Fruit fly (Drosophila melanogaster) whole organism, embryonic: ENCODE data around the gene CG15818.

Experiments
- Atf6 ChIP-seq: fragments of 200-800 bp; sonication (Bioruptor generic); IDR thresholded peaks from 2 replicates; pipeline ENCODE4 v1.3.6; 2022; ENCODE audit warnings: missing biosample characterization, missing genetic modification characterization
- CG10274 ChIP-seq: fragments of 200-800 bp; sonication (Bioruptor generic); optimal IDR thresholded peaks from 3 replicates; lab custom pipeline; 2017; ENCODE audit warnings: missing biosample characterization, mild to moderate bottlenecking, missing genetic modification characterization
- CG10654 ChIP-seq: fragments of 200-800 bp; sonication (Bioruptor generic); optimal IDR thresholded peaks from 2 replicates; lab custom pipeline; 2016; ENCODE audit warnings: missing biosample characterization, missing genetic modification characterization
- CG11085 ChIP-seq: fragments of 200-800 bp; sonication (Bioruptor generic); IDR thresholded peaks from 2 replicates; pipeline ENCODE4 v1.3.6; 2022; ENCODE audit warnings: missing biosample characterization, missing genetic modification characterization
- CG12155 ChIP-seq: fragments of 200-800 bp; sonication (Bioruptor generic); optimal IDR thresholded peaks from 3 replicates; lab custom pipeline; 2016; ENCODE audit warnings: missing biosample characterization, missing genetic modification characterization
- CG13296 ChIP-seq: fragments of 200-800 bp; sonication (Bioruptor generic); optimal IDR thresholded peaks from 3 replicates; lab custom pipeline; 2018; ENCODE audit warnings: missing biosample characterization, mild to moderate bottlenecking, missing genetic modification characterization
- CG14667 ChIP-seq: fragments of 200-800 bp; sonication (Bioruptor generic); IDR thresholded peaks from 2 replicates; pipeline ENCODE4 v1.3.6; 2022; ENCODE audit warnings: missing biosample characterization, missing genetic modification characterization
- CG14710 ChIP-seq: fragments of 200-800 bp; sonication (Bioruptor generic); optimal IDR thresholded peaks from 3 replicates; lab custom pipeline; 2019; ENCODE audit warnings: missing biosample characterization, mild to moderate bottlenecking, missing genetic modification characterization, moderate library complexity
- CG14965 ChIP-seq: fragments of 200-800 bp; sonication (Bioruptor generic); optimal IDR thresholded peaks from 2 replicates; lab custom pipeline; 2016; ENCODE audit warnings: missing biosample characterization, missing genetic modification characterization, borderline replicate concordance
- CG16813 ChIP-seq: fragments of 200-800 bp; sonication (Bioruptor generic); IDR thresholded peaks from 3 replicates; pipeline ENCODE4 v1.3.6; 2022; ENCODE audit warnings: missing biosample characterization, missing genetic modification characterization; ENCODE audit not compliant: partially characterized antibody
- CG1832 ChIP-seq: fragments of 200-800 bp; sonication (Bioruptor generic); optimal IDR thresholded peaks from 2 replicates; lab custom pipeline; 2017; ENCODE audit warnings: missing biosample characterization, mild to moderate bottlenecking, missing genetic modification characterization, inconsistent platforms
- CG3838 ChIP-seq: fragments of 200-800 bp; sonication (Bioruptor generic); optimal IDR thresholded peaks from 3 replicates; lab custom pipeline; 2016; ENCODE audit warnings: missing biosample characterization, missing genetic modification characterization
- CG4360 ChIP-seq: fragments of 200-800 bp; sonication (Bioruptor generic); IDR thresholded peaks from 2 replicates; pipeline ENCODE4 v1.3.6; 2022; ENCODE audit warnings: missing biosample characterization, missing genetic modification characterization
- CG4854 ChIP-seq: fragments of 200-800 bp; sonication (Bioruptor generic); optimal IDR thresholded peaks from 2 replicates; lab custom pipeline; 2016; ENCODE audit warnings: missing biosample characterization, missing genetic modification characterization, inconsistent platforms
- CG6854 ChIP-seq: fragments of 200-800 bp; sonication (Bioruptor generic); optimal IDR thresholded peaks from 3 replicates; lab custom pipeline; 2017; ENCODE audit warnings: missing biosample characterization, mild to moderate bottlenecking, missing genetic modification characterization
- CG8290 ChIP-seq, 3 experiments: fragments of 200-800 bp; sonication (Bioruptor generic); optimal IDR thresholded peaks; 2 replicates each; lab custom pipeline; 2016 to 2019; ENCODE audit warnings: missing biosample characterization in 3 of 3, missing genetic modification characterization in 3 of 3, mild to moderate bottlenecking in 2 of 3, moderate library complexity in 1 of 3
- CrebB ChIP-seq: fragments of 200-800 bp; sonication (Bioruptor generic); optimal IDR thresholded peaks from 3 replicates; lab custom pipeline; 2018; ENCODE audit warnings: missing biosample characterization, mild to moderate bottlenecking, missing genetic modification characterization
- Dek ChIP-seq: fragments of 200-800 bp; sonication (Bioruptor generic); optimal IDR thresholded peaks from 3 replicates; lab custom pipeline; 2019; ENCODE audit warnings: missing biosample characterization, mild to moderate bottlenecking, missing genetic modification characterization, moderate library complexity
- HLH54F ChIP-seq: fragments of 200-800 bp; sonication (Bioruptor generic); optimal IDR thresholded peaks from 3 replicates; lab custom pipeline; 2016; ENCODE audit warnings: missing biosample characterization, missing genetic modification characterization
- Hr3 ChIP-seq: fragments of 200-800 bp; sonication (Bioruptor generic); optimal IDR thresholded peaks from 3 replicates; lab custom pipeline; 2016; ENCODE audit warnings: missing biosample characterization, missing genetic modification characterization
- Hr78 ChIP-seq, 2 experiments: fragments of 200-800 bp in 1 of 2; fragments of >200 bp in 1 of 2; sonication (Bioruptor generic) in 1 of 2; optimal IDR thresholded peaks; 2 replicates each; lab custom pipeline; 2017 to 2019; ENCODE audit warnings: missing biosample characterization in 2 of 2, missing genetic modification characterization in 2 of 2, mild to moderate bottlenecking in 1 of 2, moderate library complexity in 1 of 2
- Jarid2 ChIP-seq: fragments of 200-800 bp; sonication (Bioruptor generic); optimal IDR thresholded peaks from 3 replicates; lab custom pipeline; 2017; ENCODE audit warnings: mild to moderate bottlenecking, missing biosample characterization, missing genetic modification reagents, missing genetic modification characterization
- Lpt ChIP-seq: fragments of >200 bp; optimal IDR thresholded peaks from 2 replicates; lab custom pipeline; 2018; ENCODE audit warnings: missing biosample characterization, missing genetic modification characterization
- Meics ChIP-seq: fragments of 200-800 bp; sonication (Bioruptor generic); optimal IDR thresholded peaks from 2 replicates; lab custom pipeline; 2017; ENCODE audit warnings: missing biosample characterization, mild to moderate bottlenecking, missing genetic modification characterization
- NC2α ChIP-seq: fragments of 200-800 bp; sonication (Bioruptor generic); optimal IDR thresholded peaks from 2 replicates; lab custom pipeline; 2016; ENCODE audit warnings: missing biosample characterization, missing genetic modification characterization
- NK7.1 ChIP-seq: fragments of 200-800 bp; sonication (Bioruptor generic); optimal IDR thresholded peaks from 3 replicates; lab custom pipeline; 2016; ENCODE audit warnings: missing biosample characterization, missing genetic modification characterization
- NfI ChIP-seq: fragments of 200-800 bp; sonication (Bioruptor generic); optimal IDR thresholded peaks from 3 replicates; lab custom pipeline; 2018; ENCODE audit warnings: missing biosample characterization, mild to moderate bottlenecking, missing genetic modification characterization, moderate library complexity
- Usf ChIP-seq: fragments of 200-800 bp; sonication (Bioruptor generic); optimal IDR thresholded peaks from 2 replicates; lab custom pipeline; 2017; ENCODE audit warnings: missing genotype, missing biosample characterization, missing genetic modification characterization
- Xbp1 ChIP-seq: fragments of 200-800 bp; sonication (Bioruptor generic); optimal IDR thresholded peaks from 3 replicates; lab custom pipeline; 2016; ENCODE audit warnings: missing biosample characterization, mild to moderate bottlenecking, missing genetic modification characterization
- Xrp1 ChIP-seq: fragments of 200-800 bp; sonication (Bioruptor generic); IDR thresholded peaks from 2 replicates; pipeline ENCODE4 v1.3.6; 2022; ENCODE audit warnings: missing biosample characterization, missing genetic modification characterization
- ase ChIP-seq: fragments of 200-800 bp; sonication (Bioruptor generic); IDR thresholded peaks from 3 replicates; pipeline ENCODE4 v1.3.6; 2022; ENCODE audit warnings: missing biosample characterization, missing genetic modification characterization
- az2 ChIP-seq: fragments of 200-800 bp; sonication (Bioruptor generic); optimal IDR thresholded peaks from 3 replicates; lab custom pipeline; 2016; ENCODE audit warnings: missing biosample characterization, missing genetic modification characterization
- btn ChIP-seq: fragments of 200-800 bp; sonication (Bioruptor generic); optimal IDR thresholded peaks from 2 replicates; lab custom pipeline; 2016; ENCODE audit warnings: missing biosample characterization, missing genetic modification characterization
- cg ChIP-seq: fragments of 200-800 bp; sonication (Bioruptor generic); optimal IDR thresholded peaks from 3 replicates; lab custom pipeline; 2019; ENCODE audit warnings: missing biosample characterization, mild to moderate bottlenecking, missing genetic modification characterization, moderate library complexity
- eyg ChIP-seq: fragments of 200-800 bp; sonication (Bioruptor generic); optimal IDR thresholded peaks from 3 replicates; lab custom pipeline; 2016; ENCODE audit warnings: missing biosample characterization, missing genetic modification characterization
- ftz-f1 ChIP-seq: fragments of 200-800 bp; sonication (Bioruptor generic); optimal IDR thresholded peaks from 2 replicates; lab custom pipeline; 2016; ENCODE audit warnings: missing biosample characterization, missing genetic modification characterization
- gfzf ChIP-seq: fragments of 200-800 bp; sonication (Bioruptor generic); optimal IDR thresholded peaks from 2 replicates; lab custom pipeline; 2016; ENCODE audit warnings: missing biosample characterization, mild to moderate bottlenecking, missing genetic modification characterization, moderate library complexity
- gsb ChIP-seq: fragments of 200-800 bp; sonication (Bioruptor generic); IDR thresholded peaks from 2 replicates; pipeline ENCODE4 v1.3.6; 2022; ENCODE audit warnings: missing biosample characterization, missing genetic modification characterization
- mirr ChIP-seq: fragments of 200-800 bp; sonication (Bioruptor generic); optimal IDR thresholded peaks from 3 replicates; lab custom pipeline; 2018; ENCODE audit warnings: missing biosample characterization, mild to moderate bottlenecking, missing genetic modification characterization
- nerfin-2 ChIP-seq: fragments of 200-800 bp; sonication (Bioruptor generic); IDR thresholded peaks from 2 replicates; pipeline ENCODE4 v1.3.6; 2022; ENCODE audit warnings: missing biosample characterization, missing genetic modification characterization; ENCODE audit not compliant: partially characterized antibody
- nmo ChIP-seq: fragments of 200-800 bp; sonication (Bioruptor generic); optimal IDR thresholded peaks from 2 replicates; lab custom pipeline; 2018; ENCODE audit warnings: missing biosample characterization, mild to moderate bottlenecking, missing genetic modification characterization, moderate library complexity
- otp ChIP-seq: fragments of 200-800 bp; sonication (Bioruptor generic); IDR thresholded peaks from 3 replicates; pipeline ENCODE4, ENCODE4 v1.3.6; 2022; ENCODE audit warnings: missing biosample characterization, missing genetic modification characterization
- pita ChIP-seq: fragments of 200-800 bp; sonication (Bioruptor generic); optimal IDR thresholded peaks from 2 replicates; lab custom pipeline; 2017; ENCODE audit warnings: missing biosample characterization, mild to moderate bottlenecking, missing genetic modification characterization
- row ChIP-seq: fragments of 200-800 bp; sonication (Bioruptor generic); IDR thresholded peaks from 3 replicates; pipeline ENCODE4 v1.3.6; 2022; ENCODE audit warnings: missing biosample characterization, missing genetic modification characterization
- sens ChIP-seq: fragments of 200-800 bp; sonication (Bioruptor generic); peaks from one replicate; lab custom pipeline; 2016; ENCODE audit warnings: missing biosample characterization, missing genetic modification characterization
- sna ChIP-seq: fragments of 200-800 bp; sonication (Bioruptor generic); IDR thresholded peaks from 2 replicates; pipeline ENCODE4 v1.3.6; 2022; ENCODE audit warnings: missing biosample characterization, missing genetic modification characterization; ENCODE audit not compliant: partially characterized antibody
- twi ChIP-seq: fragments of 200-800 bp; optimal IDR thresholded peaks from 2 replicates; lab custom pipeline; 2019; ENCODE audit warnings: missing biosample characterization, mild to moderate bottlenecking, missing genetic modification characterization, moderate library complexity
- unc-4 ChIP-seq: fragments of 200-800 bp; sonication (Bioruptor generic); IDR thresholded peaks from 2 replicates; pipeline ENCODE4 v1.3.6; 2022; ENCODE audit warnings: missing biosample characterization, missing genetic modification characterization; ENCODE audit not compliant: partially characterized antibody
- zfh1 ChIP-seq: fragments of 200-800 bp; sonication (Bioruptor generic); IDR thresholded peaks from 3 replicates; pipeline ENCODE4 v1.3.6; 2022; ENCODE audit warnings: missing biosample characterization, missing genetic modification characterization

Gene CG15818

DNA sequence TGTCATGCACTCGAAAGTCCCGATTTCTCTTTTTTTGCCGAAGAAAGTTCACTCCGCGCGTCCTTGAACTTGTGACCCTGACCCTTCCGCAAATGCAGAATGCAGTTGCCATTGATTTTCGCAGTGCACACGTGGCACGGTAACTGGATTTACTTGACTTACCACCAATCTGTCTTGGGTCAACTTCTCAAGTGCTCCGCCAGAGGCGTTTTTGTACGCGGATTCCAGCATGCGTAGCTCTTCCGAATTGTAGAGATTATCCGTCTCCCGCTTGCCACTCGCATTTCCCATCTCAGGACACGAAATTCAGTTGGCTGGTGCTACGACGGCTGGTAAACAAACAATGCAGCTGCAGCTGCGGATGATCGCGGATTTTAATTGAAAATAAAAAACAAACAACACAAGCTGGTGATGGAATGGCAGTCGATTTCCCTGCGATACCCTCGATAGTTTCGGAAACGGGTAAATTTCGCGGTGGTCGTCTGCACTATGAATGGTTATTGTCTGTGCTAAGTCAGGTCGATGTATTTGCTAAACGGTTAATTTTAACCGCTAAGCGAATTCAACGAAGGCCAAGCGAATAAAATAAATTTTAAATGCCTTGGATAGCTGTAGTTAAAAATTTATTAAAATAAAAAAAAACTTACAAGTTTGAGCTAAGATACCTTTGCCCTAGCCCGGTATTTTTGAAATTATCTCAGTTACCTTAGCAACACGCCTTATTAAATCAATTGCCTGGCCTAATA, 22.7 kb upstream of the CG15818 start, which contains the start of the genes CG5149 and gudu (continued):
- TF ChIP-seq eyg (GFP tag; lab: Kevin White, UChicago) (peak; percentile 5), unc-4 (GFP tag; lab: Robert Waterston, UW) (peak; percentile 88), nerfin-2 (peak; percentile 77), CG14965 (no peak), Meics (GFP tag; lab: Kevin White, UChicago) (no peak), NC2α (no peak), Xrp1 (peak; percentile 28; the same call in 1 of the 2 replicates), NK7.1 (GFP tag; lab: Kevin White, UChicago) (no peak), CG14667 (GFP tag; lab: Robert Waterston, UW) (no peak), CG12155 (no peak), CG10274 (GFP tag; lab: Kevin White, UChicago) (no peak), gfzf (GFP tag; lab: Kevin White, UChicago) (peak; percentile 49), az2 (GFP tag; lab: Kevin White, UChicago) (no peak), nmo (GFP tag; lab: Kevin White, UChicago) (peak; percentile 7), CG10654 (GFP tag; lab: Kevin White, UChicago) (no peak), CG8290 (GFP tag; optimal IDR thresholded peaks at IDR 0.05; lab: Kevin White, UChicago) (peak; percentile 21), CG8290 (tag; optimal IDR thresholded peaks at IDR 0.05; lab: Kevin White, UChicago) (no peak), CrebB (tag; lab: Kevin White, UChicago) (peak; percentile 49), Usf (GFP tag; lab: Kevin White, UChicago) (no peak), CG4854 (GFP tag; lab: Kevin White, UChicago) (no peak), ase (GFP tag; lab: Robert Waterston, UW) (no peak), ftz-f1 (GFP tag; lab: Kevin White, UChicago) (no peak), Lpt (no peak), HLH54F (GFP tag; lab: Kevin White, UChicago) (no peak), Atf6 (GFP tag; lab: Robert Waterston, UW) (no peak), twi (tag; lab: Kevin White, UChicago) (no peak), mirr (GFP tag; lab: Kevin White, UChicago) (no peak), Xbp1 (no peak), btn (GFP tag; lab: Kevin White, UChicago) (no peak), Hr78 (GFP tag; optimal IDR thresholded peaks at IDR 0.05; lab: Kevin White, UChicago) (peak in 1 of 2 experiments; percentile 90), CG16813 (GFP tag; lab: Robert Waterston, UW) (peak; percentile 86), NfI (GFP tag; lab: Kevin White, UChicago) (no peak), row (GFP tag; lab: Robert Waterston, UW) (peak; percentile 22; the same call in 1 of the 3 replicates), CG11085 (no peak), zfh1 (GFP tag; lab: Robert Waterston, UW) (0 out of 3 replicates have a peak, but pooled peaks have one; percentile 21), sens (GFP tag; lab: Kevin White, UChicago) (peak; percentile 93), pita (GFP tag; lab: Kevin White, UChicago) (peak; percentile 94), CG3838 (GFP tag; lab: Kevin White, UChicago) (no peak), sna (GFP tag; lab: Robert Waterston, UW) (peak; percentile 76), Hr3 (GFP tag; lab: Kevin White, UChicago) (no peak), CG1832 (GFP tag; lab: Kevin White, UChicago) (no peak), CG4360 (GFP tag; lab: Robert Waterston, UW) (no peak), otp (GFP tag; lab: Robert Waterston, UW) (no peak), CG13296 (no peak), Jarid2 (GFP tag; lab: Kevin White, UChicago) (peak; percentile 26), cg (GFP tag; lab: Kevin White, UChicago) (no peak), gsb (GFP tag; lab: Robert Waterston, UW) (no peak), CG6854 (GFP tag; lab: Kevin White, UChicago) (no peak), Dek (no peak), CG14710 (peak; percentile 53)
